Worm (Caenorhabditis elegans) whole organism, late embryonic: Measurements from ENCODE around the gene F17H10.1.

Experiments
- C08G9.2 ChIP-seq: sonication (generic microtip); optimal IDR thresholded peaks from 2 replicates; lab custom pipeline; 2016; ENCODE audit warnings: mild to moderate bottlenecking, missing genetic modification characterization, moderate library complexity, missing compliant biosample characterization
- C38D4.7 ChIP-seq: fragments of 200-800 bp; sonication (Bioruptor generic); optimal IDR thresholded peaks from 2 replicates; lab custom pipeline; 2018; ENCODE audit warnings: mild to moderate bottlenecking, missing genetic modification characterization, moderate library complexity, missing compliant biosample characterization
- F13H6.1 ChIP-seq: sonication (generic microtip); optimal IDR thresholded peaks from 2 replicates; lab custom pipeline; 2016; ENCODE audit warnings: missing genetic modification characterization, missing compliant biosample characterization
- K09A11.1 ChIP-seq: sonication (generic microtip); optimal IDR thresholded peaks from 2 replicates; lab custom pipeline; 2017; ENCODE audit warnings: antibody characterized with exemption, mild to moderate bottlenecking, missing genetic modification characterization, missing compliant biosample characterization; ENCODE audit not compliant: insufficient read depth
- T23F11.4 ChIP-seq: fragments of 200-800 bp; sonication (Bioruptor generic); optimal IDR thresholded peaks from 2 replicates; lab custom pipeline; 2018; ENCODE audit warnings: mild to moderate bottlenecking, missing genetic modification characterization, missing compliant biosample characterization
- Y22D7AL.16 ChIP-seq: sonication (generic microtip); optimal IDR thresholded peaks from 2 replicates; lab custom pipeline; 2016; ENCODE audit warnings: missing genetic modification characterization, missing compliant biosample characterization
- ceh-18 ChIP-seq: sonication (generic microtip); optimal IDR thresholded peaks from 2 replicates; lab custom pipeline; 2016; ENCODE audit warnings: missing genetic modification characterization, missing compliant biosample characterization
- ceh-19 ChIP-seq: fragments of 200-800 bp; sonication (Bioruptor generic); optimal IDR thresholded peaks from 2 replicates; lab custom pipeline; 2018; ENCODE audit warnings: mild to moderate bottlenecking, missing genetic modification characterization, missing compliant biosample characterization
- ceh-30 ChIP-seq: fragments of 150-350 bp; optimal IDR thresholded peaks from 2 replicates; lab custom pipeline; 2014; ENCODE audit warnings: missing biosample characterization, missing genetic modification characterization
- ceh-31 ChIP-seq: sonication (generic microtip); optimal IDR thresholded peaks from 2 replicates; lab custom pipeline; 2016; ENCODE audit warnings: missing genetic modification characterization, missing compliant biosample characterization
- ceh-34 ChIP-seq: sonication (generic microtip); optimal IDR thresholded peaks from 2 replicates; lab custom pipeline; 2016; ENCODE audit warnings: mild to moderate bottlenecking, missing genetic modification characterization, missing compliant biosample characterization
- ceh-45 ChIP-seq: fragments of 200-800 bp; sonication (Bioruptor generic); IDR thresholded peaks from 2 replicates; pipeline ENCODE4 v1.3.6; 2022; ENCODE audit warnings: missing genetic modification reagents, missing genetic modification characterization, missing compliant biosample characterization
- ceh-6 ChIP-seq: fragments of 200-800 bp; sonication (Bioruptor generic); optimal IDR thresholded peaks from 2 replicates; lab custom pipeline; 2018; ENCODE audit warnings: mild to moderate bottlenecking, missing genetic modification characterization, missing compliant biosample characterization
- ceh-9 ChIP-seq: sonication (generic microtip); optimal IDR thresholded peaks from 2 replicates; lab custom pipeline; 2016; ENCODE audit warnings: mild to moderate bottlenecking, missing genetic modification characterization, inconsistent platforms, missing compliant biosample characterization
- dmd-4 ChIP-seq: sonication (generic microtip); optimal IDR thresholded peaks from 2 replicates; lab custom pipeline; 2016; ENCODE audit warnings: borderline replicate concordance, missing genetic modification characterization, missing compliant biosample characterization
- elt-4 ChIP-seq: sonication (generic microtip); optimal IDR thresholded peaks from 2 replicates; lab custom pipeline; 2016; ENCODE audit warnings: missing genetic modification characterization, missing compliant biosample characterization
- eyg-1 ChIP-seq: sonication (generic microtip); optimal IDR thresholded peaks from 2 replicates; lab custom pipeline; 2016; ENCODE audit warnings: missing genotype, missing genetic modification characterization, missing compliant biosample characterization
- fkh-10 ChIP-seq: fragments of 150-350 bp; optimal IDR thresholded peaks from 2 replicates; lab custom pipeline; 2014; ENCODE audit warnings: missing biosample characterization, missing genetic modification reagents, missing genetic modification characterization
- fkh-6 ChIP-seq: sonication (generic microtip); optimal IDR thresholded peaks from 2 replicates; lab custom pipeline; 2016; ENCODE audit warnings: missing genetic modification characterization, missing compliant biosample characterization
- gmeb-2 ChIP-seq: sonication (generic microtip); optimal IDR thresholded peaks from 2 replicates; lab custom pipeline; 2016; ENCODE audit warnings: missing genetic modification characterization, inconsistent platforms, missing compliant biosample characterization
- hlh-30 ChIP-seq: sonication (generic microtip); optimal IDR thresholded peaks from 2 replicates; lab custom pipeline; 2017; ENCODE audit warnings: antibody characterized with exemption, missing genetic modification characterization, missing compliant biosample characterization; ENCODE audit not compliant: insufficient read depth
- hlh-6 ChIP-seq: sonication (generic microtip); optimal IDR thresholded peaks from 2 replicates; lab custom pipeline; 2016; ENCODE audit warnings: missing genotype, missing genetic modification characterization, missing compliant biosample characterization
- hlh-8 ChIP-seq: sonication (generic microtip); optimal IDR thresholded peaks from 2 replicates; lab custom pipeline; 2016; ENCODE audit warnings: missing genotype, missing genetic modification characterization, missing compliant biosample characterization
- lim-6 ChIP-seq: sonication (generic microtip); optimal IDR thresholded peaks from 2 replicates; lab custom pipeline; 2016; ENCODE audit warnings: missing genetic modification characterization, missing compliant biosample characterization
- nhr-11 ChIP-seq: fragments of 150-350 bp; optimal IDR thresholded peaks from 2 replicates; lab custom pipeline; 2014; ENCODE audit warnings: missing biosample characterization, missing genetic modification characterization
- pax-1 ChIP-seq: fragments of 150-350 bp; optimal IDR thresholded peaks from 2 replicates; lab custom pipeline; 2014; ENCODE audit warnings: missing biosample characterization, missing genetic modification characterization
- pha-2 ChIP-seq: sonication (generic microtip); optimal IDR thresholded peaks from 2 replicates; lab custom pipeline; 2017; ENCODE audit warnings: mild to moderate bottlenecking, missing genetic modification characterization, missing compliant biosample characterization
- pros-1 ChIP-seq: fragments of 150-350 bp; optimal IDR thresholded peaks from 2 replicates; lab custom pipeline; 2014; ENCODE audit warnings: missing biosample characterization, missing genetic modification reagents, missing genetic modification characterization
- ref-2 ChIP-seq: sonication (generic microtip); optimal IDR thresholded peaks from 2 replicates; lab custom pipeline; 2016; ENCODE audit warnings: missing genetic modification characterization, missing compliant biosample characterization
- rnt-1 ChIP-seq: sonication (generic microtip); optimal IDR thresholded peaks from 2 replicates; lab custom pipeline; 2016; ENCODE audit warnings: missing genetic modification characterization, missing compliant biosample characterization
- sox-2 ChIP-seq: fragments of 200-800 bp; sonication (Bioruptor generic); IDR thresholded peaks from 2 replicates; pipeline ENCODE4 v1.3.6; 2022; ENCODE audit warnings: missing genetic modification reagents, missing genetic modification characterization, missing compliant biosample characterization
- unc-3 ChIP-seq, 2 experiments: fragments of 200-800 bp in 1 of 2; sonication (Bioruptor generic) in 1 of 2; sonication (generic microtip) in 1 of 2; conservative IDR thresholded peaks in 1 of 2; optimal IDR thresholded peaks in 1 of 2; 2 replicates each; pipeline versions ENCODE4 v1.3.6 to Lab custom; 2016 to 2022; ENCODE audit warnings: missing compliant biosample characterization in 2 of 2, missing genetic modification characterization in 2 of 2, missing genetic modification reagents in 1 of 2
- unc-55 ChIP-seq: sonication (generic microtip); optimal IDR thresholded peaks from 2 replicates; lab custom pipeline; 2017; ENCODE audit warnings: missing biosample characterization, missing genetic modification reagents, missing genetic modification characterization
- ztf-16 ChIP-seq: sonication (generic microtip); optimal IDR thresholded peaks from 2 replicates; lab custom pipeline; 2017; ENCODE audit warnings: missing genetic modification characterization, missing compliant biosample characterization

F17H10.1 gene

ce11 chrX:13145988-13146873 lies 41.2 kb downstream of the F17H10.1 start:
- TF ChIP-seq ceh-19 (GFP tag; lab: Kevin White, UChicago) (no peak), dmd-4 (tag; lab: Kevin White, UChicago) (no peak), eyg-1 (tag; lab: Kevin White, UChicago) (no peak), T23F11.4 (GFP tag; lab: Kevin White, UChicago) (no peak), ceh-9 (no peak), elt-4 (no peak), ref-2 (no peak), fkh-10 (GFP tag; lab: Kevin White, UChicago) (no peak), ceh-31 (tag; lab: Kevin White, UChicago) (peak; percentile 30), gmeb-2 (tag; lab: Kevin White, UChicago) (no peak), ceh-34 (tag; lab: Kevin White, UChicago) (peak; percentile 9), ztf-16 (tag; lab: Kevin White, UChicago) (no peak), rnt-1 (no peak), K09A11.1 (tag; lab: Kevin White, UChicago) (no peak), C38D4.7 (GFP tag; lab: Kevin White, UChicago) (no peak)

- TF ChIP-seq C08G9.2 (no peak), unc-55 (no peak), hlh-8 (tag; lab: Kevin White, UChicago) (no peak), pha-2 (no peak), nhr-11 (tag; lab: Kevin White, UChicago) (no peak), ceh-31 (tag; lab: Kevin White, UChicago) (no peak)
Measured at ce11 chrX:13147105-13147504, 42.1 kb downstream of the F17H10.1 start.

ce11 chrX:13154514-13154913 lies 49.5 kb downstream of the F17H10.1 start:
- no peak for TF ChIP-seq fkh-6 (tag; lab: Kevin White, UChicago)
- no peak for TF ChIP-seq F13H6.1 (tag; lab: Kevin White, UChicago)
- no peak for TF ChIP-seq C08G9.2
- no peak for TF ChIP-seq dmd-4 (tag; lab: Kevin White, UChicago)
- no peak for TF ChIP-seq sox-2 (GFP tag; lab: Robert Waterston, UW)
- TF ChIP-seq hlh-6 (tag; lab: Kevin White, UChicago) = no peak
- TF ChIP-seq ceh-18 (tag; lab: Kevin White, UChicago) = no peak
- no peak for TF ChIP-seq unc-3 (GFP tag; conservative IDR thresholded peaks at IDR 0.05; lab: Robert Waterston, UW)
- TF ChIP-seq unc-3 (tag; optimal IDR thresholded peaks at IDR 0.05; lab: Kevin White, UChicago) = no peak
- no peak for TF ChIP-seq ceh-45 (GFP tag; lab: Robert Waterston, UW)
- TF ChIP-seq Y22D7AL.16 (tag; lab: Kevin White, UChicago) = no peak
- no peak for TF ChIP-seq ceh-30 (tag; lab: Kevin White, UChicago)
- no peak for TF ChIP-seq lim-6 (tag; lab: Kevin White, UChicago)
- TF ChIP-seq hlh-30 = no peak
- TF ChIP-seq ceh-6 (GFP tag; lab: Kevin White, UChicago) = no peak
- no peak for TF ChIP-seq T23F11.4 (GFP tag; lab: Kevin White, UChicago)

ce11 chrX:13155730-13156129 lies 50.7 kb downstream of the F17H10.1 start:
- TF ChIP-seq pros-1 (tag; lab: Kevin White, UChicago) (peak; percentile 29), pax-1 (tag; lab: Kevin White, UChicago) (no peak)
- TF ChIP-seq, all 69 proteins: peak for 1
